Fruit fly (Drosophila melanogaster): Measurements from ENCODE around the gene Ing3.

The Ing3 gene

dm6 chrX:18645720-18646213, 7.1 kb downstream of the Ing3 start (continued):
- TF ChIP-seq CG9139 (GFP tag; optimal IDR thresholded peaks at IDR 0.05), result no peak
- TF ChIP-seq ss (GFP tag; optimal IDR thresholded peaks at IDR 0.05), result peak; percentile 25 to 42
- peak; percentile 75 for TF ChIP-seq achi (GFP tag; optimal IDR thresholded peaks at IDR 0.05)
- TF ChIP-seq Sox14 (GFP tag; optimal IDR thresholded peaks at IDR 0.05), result peak; percentile 62
- peak; percentile 80 for TF ChIP-seq Smox (GFP tag; optimal IDR thresholded peaks at IDR 0.05)
- TF ChIP-seq esn (GFP tag; optimal IDR thresholded peaks at IDR 0.05), result peak; percentile 81
- TF ChIP-seq CG11902 (GFP tag; optimal IDR thresholded peaks at IDR 0.05), result peak; percentile 19
- peak; percentile 69 for TF ChIP-seq acj6 (GFP tag; optimal IDR thresholded peaks at IDR 0.05)
- TF ChIP-seq lz (GFP tag; optimal IDR thresholded peaks at IDR 0.05), result peak; percentile 76
- TF ChIP-seq Met (GFP tag; optimal IDR thresholded peaks at IDR 0.05), result peak; percentile 80
- TF ChIP-seq Sox102F (GFP tag; optimal IDR thresholded peaks at IDR 0.05), result peak; percentile 75
- TF ChIP-seq CG6163 (GFP tag; IDR thresholded peaks at IDR 0.05), result peak; percentile 72; the same call in 2 of the 3 replicates
- TF ChIP-seq pdm3 (GFP tag; optimal IDR thresholded peaks at IDR 0.05), result peak; percentile 73
- peak; percentile 52 for TF ChIP-seq CG3032 (tag; optimal IDR thresholded peaks at IDR 0.05)
- peak; percentile 31 for TF ChIP-seq Blimp-1 (GFP tag; optimal IDR thresholded peaks at IDR 0.05)
- TF ChIP-seq CG10669 (GFP tag; optimal IDR thresholded peaks at IDR 0.05), result peak; percentile 60
- peak; percentile 70 for TF ChIP-seq Eip75B (GFP tag; optimal IDR thresholded peaks at IDR 0.05)
- peak; percentile 35 for TF ChIP-seq CG16779 (tag; optimal IDR thresholded peaks at IDR 0.05)
- TF ChIP-seq CG34406 (GFP tag; optimal IDR thresholded peaks at IDR 0.05), result peak; percentile 64
- peak; percentile 20 for TF ChIP-seq CG6854 (GFP tag; optimal IDR thresholded peaks at IDR 0.05)
- no peak for TF ChIP-seq CG11294 (GFP tag; IDR thresholded peaks at IDR 0.05)
- peak; percentile 87 for TF ChIP-seq Eip78C (GFP tag)
- no peak for TF ChIP-seq fd85E (GFP tag; optimal IDR thresholded peaks at IDR 0.05)

- TF ChIP-seq Eip75B (GFP tag; optimal IDR thresholded peaks at IDR 0.05) (peak; percentile 78), Gug (GFP tag; IDR thresholded peaks at IDR 0.05) (peak; percentile 37; the same call in 1 of the 2 replicates), Hr39 (GFP tag; optimal IDR thresholded peaks at IDR 0.05) (peak; percentile 85), lz (GFP tag; optimal IDR thresholded peaks at IDR 0.05) (peak; percentile 75), Blimp-1 (GFP tag; optimal IDR thresholded peaks at IDR 0.05) (peak; percentile 29), CG6792 (GFP tag; optimal IDR thresholded peaks at IDR 0.05) (peak; percentile 80), Hr38 (GFP tag; optimal IDR thresholded peaks at IDR 0.05) (no peak), svp (GFP tag) (peak; percentile 71), CG31627 (GFP tag; optimal IDR thresholded peaks at IDR 0.05) (peak; percentile 84), Eip93F (GFP tag; optimal IDR thresholded peaks at IDR 0.05) (peak; percentile 68), net (GFP tag; optimal IDR thresholded peaks at IDR 0.05) (peak; percentile 65), CG3032 (tag; optimal IDR thresholded peaks at IDR 0.05) (peak; percentile 61), CG16779 (tag; optimal IDR thresholded peaks at IDR 0.05) (peak; percentile 28), pdm3 (GFP tag; optimal IDR thresholded peaks at IDR 0.05) (peak; percentile 85), fd59A (GFP tag; optimal IDR thresholded peaks at IDR 0.05) (peak; percentile 60), achi (GFP tag; optimal IDR thresholded peaks at IDR 0.05) (peak; percentile 78), CG8119 (GFP tag; IDR thresholded peaks at IDR 0.05) (peak; percentile 67), CG10631 (GFP tag; optimal IDR thresholded peaks at IDR 0.05) (peak; percentile 78), CG8632 (GFP tag; optimal IDR thresholded peaks at IDR 0.05) (peak; percentile 74), CG1621 (tag; optimal IDR thresholded peaks at IDR 0.05) (peak; percentile 31), salr (GFP tag; optimal IDR thresholded peaks at IDR 0.05) (peak; percentile 4 to 35), Eip78C (GFP tag) (peak; percentile 88), Ets96B (tag; optimal IDR thresholded peaks at IDR 0.05) (peak; percentile 67), CG6808 (GFP tag; optimal IDR thresholded peaks at IDR 0.05) (peak; percentile 64), Sox14 (GFP tag; optimal IDR thresholded peaks at IDR 0.05) (peak; percentile 83), esn (GFP tag; optimal IDR thresholded peaks at IDR 0.05) (peak; percentile 81), dac (GFP tag; optimal IDR thresholded peaks at IDR 0.05) (peak; percentile 1), CG6276 (GFP tag; optimal IDR thresholded peaks at IDR 0.05) (peak; percentile 67), ss (GFP tag; optimal IDR thresholded peaks at IDR 0.05) (peak; percentile 8 to 64), CG15336 (GFP tag; IDR thresholded peaks at IDR 0.05) (peak; percentile 60), spab (GFP tag; optimal IDR thresholded peaks at IDR 0.05) (peak; percentile 46), acj6 (GFP tag; optimal IDR thresholded peaks at IDR 0.05) (peak; percentile 83), Lpt (GFP tag; optimal IDR thresholded peaks at IDR 0.05) (peak; percentile 31), topi (GFP tag; optimal IDR thresholded peaks at IDR 0.05) (peak; percentile 82), fkh (GFP tag; optimal IDR thresholded peaks at IDR 0.05) (no peak), CG11762 (GFP tag; optimal IDR thresholded peaks at IDR 0.05; ENCODE audit: insufficient read depth) (peak; percentile 60), CG32006 (GFP tag; optimal IDR thresholded peaks at IDR 0.05) (peak; percentile 71), CG6854 (GFP tag; optimal IDR thresholded peaks at IDR 0.05) (peak; percentile 47)
Observed at dm6 chrX:18644890-18645289, 8.0 kb downstream of the Ing3 start.
